Fruit fly (Drosophila melanogaster) whole organism, embryonic: Measurements from ENCODE around the gene scramb2.

Experiments
- Bdp1 ChIP-seq: fragments of 200-800 bp; sonication (Bioruptor generic); optimal IDR thresholded peaks from 3 replicates; lab custom pipeline; 2016; ENCODE audit warnings: missing biosample characterization, missing genetic modification characterization
- CG10274 ChIP-seq: fragments of 200-800 bp; sonication (Bioruptor generic); optimal IDR thresholded peaks from 3 replicates; lab custom pipeline; 2017; ENCODE audit warnings: missing biosample characterization, mild to moderate bottlenecking, missing genetic modification characterization
- CG10543 ChIP-seq: fragments of 200-800 bp; sonication (Bioruptor generic); optimal IDR thresholded peaks from 3 replicates; lab custom pipeline; 2017; ENCODE audit warnings: missing biosample characterization, mild to moderate bottlenecking, missing genetic modification characterization, moderate library complexity
- CG12659 ChIP-seq: fragments of 200-800 bp; sonication (Bioruptor generic); optimal IDR thresholded peaks from 3 replicates; lab custom pipeline; 2017; ENCODE audit warnings: mild to moderate bottlenecking, missing biosample characterization, missing genetic modification reagents, missing genetic modification characterization
- CG13123 ChIP-seq: fragments of 200-800 bp; sonication (Bioruptor generic); optimal IDR thresholded peaks from 2 replicates; lab custom pipeline; 2016; ENCODE audit warnings: missing biosample characterization, missing genetic modification characterization
- CG14050 ChIP-seq: fragments of 200-800 bp; sonication (Bioruptor generic); IDR thresholded peaks from 3 replicates; pipeline ENCODE4 v1.3.6; 2022; ENCODE audit warnings: missing biosample characterization, missing genetic modification characterization
- CG15011 ChIP-seq: fragments of 200-800 bp; sonication (Bioruptor generic); optimal IDR thresholded peaks from 3 replicates; lab custom pipeline; 2018; ENCODE audit warnings: missing biosample characterization, mild to moderate bottlenecking, missing genetic modification characterization
- CG17359 ChIP-seq: fragments of 200-800 bp; sonication (Bioruptor generic); optimal IDR thresholded peaks from 3 replicates; lab custom pipeline; 2018; ENCODE audit warnings: missing biosample characterization, mild to moderate bottlenecking, missing genetic modification characterization, moderate library complexity
- CG17385 ChIP-seq: fragments of 200-800 bp; sonication (Bioruptor generic); optimal IDR thresholded peaks from 3 replicates; lab custom pipeline; 2018; ENCODE audit warnings: missing biosample characterization, mild to moderate bottlenecking, missing genetic modification characterization
- CG2129 ChIP-seq: fragments of 200-800 bp; sonication (Bioruptor generic); IDR thresholded peaks from 2 replicates; pipeline ENCODE4 v1.3.6; 2022; ENCODE audit warnings: missing biosample characterization, missing genetic modification characterization; ENCODE audit not compliant: partially characterized antibody
- CG2199 ChIP-seq: fragments of 200-800 bp; sonication (Bioruptor generic); IDR thresholded peaks from 3 replicates; pipeline ENCODE4 v1.3.6; 2022; ENCODE audit warnings: missing biosample characterization, missing genetic modification characterization
- CG31388 ChIP-seq: fragments of 200-800 bp; sonication (Bioruptor generic); optimal IDR thresholded peaks from 2 replicates; lab custom pipeline; 2016; ENCODE audit warnings: missing biosample characterization, missing genetic modification characterization
- CG4328 ChIP-seq: fragments of 200-800 bp; sonication (Bioruptor generic); optimal IDR thresholded peaks from 3 replicates; lab custom pipeline; 2017; ENCODE audit warnings: missing biosample characterization, missing genetic modification reagents, missing genetic modification characterization
- CG5180 ChIP-seq: fragments of 200-800 bp; sonication (Bioruptor generic); optimal IDR thresholded peaks from 3 replicates; lab custom pipeline; 2017; ENCODE audit warnings: missing biosample characterization, missing genetic modification characterization, mild to moderate bottlenecking, moderate library complexity, missing genetic modification reagents
- CG6791 ChIP-seq: fragments of 200-800 bp; sonication (Bioruptor generic); IDR thresholded peaks from 3 replicates; pipeline ENCODE4 v1.3.6; 2022; ENCODE audit warnings: missing biosample characterization, missing genetic modification characterization; ENCODE audit not compliant: partially characterized antibody
- CG6813 ChIP-seq: fragments of 200-800 bp; sonication (Bioruptor generic); optimal IDR thresholded peaks from 2 replicates; lab custom pipeline; 2017; ENCODE audit warnings: missing biosample characterization, missing genetic modification characterization, mild to moderate bottlenecking, moderate library complexity, missing genetic modification reagents
- CG7556 ChIP-seq: fragments of 200-800 bp; sonication (Bioruptor generic); optimal IDR thresholded peaks from 2 replicates; lab custom pipeline; 2017; ENCODE audit warnings: missing biosample characterization, mild to moderate bottlenecking, missing genetic modification characterization
- CG8359 ChIP-seq: fragments of 200-800 bp; sonication (Bioruptor generic); optimal IDR thresholded peaks from 2 replicates; lab custom pipeline; 2017; ENCODE audit warnings: missing biosample characterization, mild to moderate bottlenecking, missing genetic modification characterization, borderline replicate concordance
- CG8388 ChIP-seq: fragments of 200-800 bp; sonication (Bioruptor generic); optimal IDR thresholded peaks from 2 replicates; lab custom pipeline; 2019; ENCODE audit warnings: missing biosample characterization, mild to moderate bottlenecking, missing genetic modification characterization, moderate library complexity
- CG9215 ChIP-seq: fragments of 200-800 bp; sonication (Bioruptor generic); IDR thresholded peaks from 2 replicates; pipeline ENCODE4 v1.3.6; 2022; ENCODE audit warnings: missing biosample characterization, missing genetic modification characterization
- CG9817 ChIP-seq: fragments of 200-800 bp; sonication (Bioruptor generic); optimal IDR thresholded peaks from 2 replicates; lab custom pipeline; 2018; ENCODE audit warnings: missing biosample characterization, mild to moderate bottlenecking, missing genetic modification characterization, moderate library complexity
- CG9876 ChIP-seq: fragments of 200-800 bp; sonication (Bioruptor generic); optimal IDR thresholded peaks from 2 replicates; lab custom pipeline; 2016; ENCODE audit warnings: missing biosample characterization, missing genetic modification characterization
- Drgx ChIP-seq: fragments of 200-800 bp; sonication (Bioruptor generic); IDR thresholded peaks from 2 replicates; pipeline ENCODE4 v1.3.6; 2022; ENCODE audit warnings: missing biosample characterization, missing genetic modification characterization
- Kr ChIP-seq: fragments of 200-800 bp; sonication (Bioruptor generic); optimal IDR thresholded peaks from 2 replicates; lab custom pipeline; 2017; ENCODE audit warnings: missing biosample characterization, mild to moderate bottlenecking, missing genetic modification characterization
- MESR4 ChIP-seq: fragments of 200-800 bp; sonication (Bioruptor generic); optimal IDR thresholded peaks from 2 replicates; lab custom pipeline; 2018; ENCODE audit warnings: missing biosample characterization, mild to moderate bottlenecking, missing genetic modification characterization, moderate library complexity
- NFAT ChIP-seq: fragments of 200-800 bp; sonication (Bioruptor generic); IDR thresholded peaks from 2 replicates; pipeline ENCODE4 v1.3.6; 2022; ENCODE audit warnings: missing biosample characterization, missing genetic modification characterization
- Neu2 ChIP-seq: fragments of 200-800 bp; sonication (Bioruptor generic); optimal IDR thresholded peaks from 3 replicates; lab custom pipeline; 2016; ENCODE audit warnings: missing biosample characterization, missing genetic modification characterization, borderline replicate concordance
- PHDP ChIP-seq: fragments of 200-800 bp; sonication (Bioruptor generic); optimal IDR thresholded peaks from 3 replicates; lab custom pipeline; 2018; ENCODE audit warnings: missing biosample characterization, mild to moderate bottlenecking, missing genetic modification characterization, moderate library complexity
- Side ChIP-seq: fragments of 200-800 bp; sonication (Bioruptor generic); optimal IDR thresholded peaks from 2 replicates; lab custom pipeline; 2016; ENCODE audit warnings: missing biosample characterization, missing genetic modification characterization
- Stat92E ChIP-seq, 3 experiments: fragments of >200 bp in 2 of 3; fragments of 200-800 bp in 1 of 3; sonication (Bioruptor generic) in 1 of 3; optimal IDR thresholded peaks; 2 replicates each; lab custom pipeline; 2017 to 2019; ENCODE audit warnings: missing biosample characterization in 3 of 3, missing genetic modification characterization in 3 of 3, mild to moderate bottlenecking in 1 of 3, moderate library complexity in 1 of 3
- Tbp ChIP-seq: fragments of >200 bp; optimal IDR thresholded peaks from 2 replicates; lab custom pipeline; 2018; ENCODE audit warnings: missing biosample characterization, missing genetic modification characterization
- ab ChIP-seq: fragments of 200-800 bp; sonication (Bioruptor generic); optimal IDR thresholded peaks from 2 replicates; lab custom pipeline; 2016; ENCODE audit warnings: missing biosample characterization, missing genetic modification characterization
- ara ChIP-seq: fragments of 200-800 bp; sonication (Bioruptor generic); IDR thresholded peaks from 2 replicates; pipeline ENCODE4 v1.3.6; 2022; ENCODE audit warnings: missing biosample characterization, missing genetic modification characterization
- bcd ChIP-seq: fragments of 200-800 bp; sonication (Bioruptor generic); optimal IDR thresholded peaks from 2 replicates; lab custom pipeline; 2017; ENCODE audit warnings: missing biosample characterization, mild to moderate bottlenecking, missing genetic modification characterization
- caup ChIP-seq: fragments of 200-800 bp; sonication (Bioruptor generic); optimal IDR thresholded peaks from 3 replicates; lab custom pipeline; 2017; ENCODE audit warnings: missing biosample characterization, mild to moderate bottlenecking, missing genetic modification characterization, moderate library complexity; ENCODE audit not compliant: severe bottlenecking
- dan ChIP-seq: fragments of 200-800 bp; sonication (Bioruptor generic); IDR thresholded peaks from 2 replicates; pipeline ENCODE4 v1.3.6; 2022; ENCODE audit warnings: missing biosample characterization, missing genetic modification characterization
- dm ChIP-seq: fragments of 200-800 bp; sonication (Bioruptor generic); optimal IDR thresholded peaks from 3 replicates; lab custom pipeline; 2016; ENCODE audit warnings: missing biosample characterization, missing genetic modification characterization
- dpn ChIP-seq, 2 experiments: fragments of 200-800 bp; sonication (Bioruptor generic); optimal IDR thresholded peaks; 3 replicates each; lab custom pipeline; 2016; ENCODE audit warnings: missing biosample characterization in 2 of 2, missing genetic modification characterization in 2 of 2
- dysf ChIP-seq: fragments of 200-800 bp; sonication (Bioruptor generic); IDR thresholded peaks from 3 replicates; pipeline ENCODE4 v1.3.6; 2022; ENCODE audit warnings: missing biosample characterization, missing genetic modification characterization
- ham ChIP-seq: fragments of 200-800 bp; sonication (Bioruptor generic); IDR thresholded peaks from 2 replicates; pipeline ENCODE4 v1.3.6; 2022; ENCODE audit warnings: missing biosample characterization, missing genetic modification characterization
- hb ChIP-seq: fragments of 200-800 bp; sonication (Bioruptor generic); IDR thresholded peaks from 3 replicates; pipeline ENCODE4 v1.3.6; 2022; ENCODE audit warnings: missing biosample characterization, missing genetic modification characterization; ENCODE audit not compliant: partially characterized antibody
- hth ChIP-seq: fragments of >200 bp; optimal IDR thresholded peaks from 2 replicates; lab custom pipeline; 2017; ENCODE audit warnings: inconsistent platforms
- lilli ChIP-seq: fragments of 200-800 bp; sonication (Bioruptor generic); optimal IDR thresholded peaks from 3 replicates; lab custom pipeline; 2016; ENCODE audit warnings: missing biosample characterization, missing genetic modification characterization
- pan ChIP-seq, 4 experiments: fragments of >200 bp in 3 of 4; fragments of 200-800 bp in 1 of 4; sonication (Bioruptor generic) in 1 of 4; optimal IDR thresholded peaks in 3 of 4; IDR thresholded peaks in 1 of 4; 2 replicates each; pipeline versions ENCODE4 v1.3.6 to Lab custom; 2017 to 2022; ENCODE audit warnings: missing biosample characterization in 2 of 4, missing genetic modification characterization in 2 of 4, mixed read lengths in 1 of 4
- stc ChIP-seq: fragments of 200-800 bp; sonication (Bioruptor generic); IDR thresholded peaks from 2 replicates; pipeline ENCODE4 v1.3.6; 2022; ENCODE audit warnings: missing biosample characterization, missing genetic modification characterization
- tna ChIP-seq: fragments of 200-800 bp; sonication (Bioruptor generic); IDR thresholded peaks from 2 replicates; pipeline ENCODE4 v1.3.6; 2022; ENCODE audit warnings: missing biosample characterization, missing genetic modification characterization; ENCODE audit not compliant: partially characterized antibody
- tx ChIP-seq: fragments of 200-800 bp; sonication (Bioruptor generic); optimal IDR thresholded peaks from 2 replicates; lab custom pipeline; 2016; ENCODE audit warnings: missing biosample characterization, missing genetic modification characterization
- vvl ChIP-seq: fragments of 200-800 bp; sonication (Bioruptor generic); IDR thresholded peaks from 2 replicates; pipeline ENCODE4 v1.3.6; 2022; ENCODE audit warnings: missing biosample characterization, missing genetic modification characterization

scramb2 gene

dm6 chr3L:3078398-3079155 is 32.0 kb upstream of the scramb2 start (continued):
- peak; percentile 59 for TF ChIP-seq caup (GFP tag; lab: Kevin White, UChicago)
- TF ChIP-seq dan (GFP tag; lab: Robert Waterston, UW): no peak
- no peak for TF ChIP-seq CG2199 (GFP tag; lab: Robert Waterston, UW)
- peak; percentile 26 for TF ChIP-seq lilli (GFP tag; lab: Kevin White, UChicago)
- TF ChIP-seq MESR4 (GFP tag; lab: Kevin White, UChicago): no peak
- no peak for TF ChIP-seq Stat92E (GFP tag; optimal IDR thresholded peaks at IDR 0.05; lab: Kevin White, UChicago)
- no peak for TF ChIP-seq CG6791 (GFP tag; lab: Robert Waterston, UW)
- TF ChIP-seq CG8388 (GFP tag; lab: Kevin White, UChicago): peak; percentile 3
- TF ChIP-seq bcd (GFP tag; lab: Kevin White, UChicago): peak; percentile 36
- no peak for TF ChIP-seq hth (lab: Kevin White, UChicago)
- TF ChIP-seq Tbp (GFP tag; lab: Kevin White, UChicago): no peak
- peak; percentile 27; the same call in 1 of the 2 replicates for TF ChIP-seq CG9215
- TF ChIP-seq CG5180 (GFP tag; lab: Kevin White, UChicago): no peak
- TF ChIP-seq dysf (GFP tag; lab: Robert Waterston, UW): peak; percentile 22; the same call in 1 of the 3 replicates
- TF ChIP-seq pan (optimal IDR thresholded peaks at IDR 0.05; lab: Kevin White, UChicago): no peak
- TF ChIP-seq pan (GFP tag; optimal IDR thresholded peaks at IDR 0.05 in 1 of 2, IDR thresholded peaks at IDR 0.05 in 1 of 2): no peak
- peak; percentile 21; the same call in 1 of the 3 replicates for TF ChIP-seq CG14050 (GFP tag; lab: Robert Waterston, UW)
- TF ChIP-seq CG13123 (GFP tag; lab: Kevin White, UChicago): no peak
- peak; percentile 50 for TF ChIP-seq CG10543 (GFP tag; lab: Kevin White, UChicago)
- peak; percentile 16 for TF ChIP-seq CG12659
- TF ChIP-seq CG2129 (GFP tag; lab: Robert Waterston, UW): no peak
- TF ChIP-seq NFAT (GFP tag; lab: Robert Waterston, UW): no peak
- TF ChIP-seq CG4328: peak; percentile 46
- no peak for TF ChIP-seq ham
- 0 out of 2 replicates have a peak, but pooled peaks have one; percentile 56 for TF ChIP-seq stc (GFP tag; lab: Robert Waterston, UW)
- TF ChIP-seq CG10274 (GFP tag; lab: Kevin White, UChicago): no peak
- no peak for TF ChIP-seq CG31388
- no peak for TF ChIP-seq tx (GFP tag; lab: Kevin White, UChicago)
- TF ChIP-seq Kr (GFP tag; lab: Kevin White, UChicago): no peak
- no peak for TF ChIP-seq ab (GFP tag; lab: Kevin White, UChicago)
- TF ChIP-seq tna (GFP tag; lab: Robert Waterston, UW): no peak
- no peak for TF ChIP-seq dm (GFP tag; lab: Kevin White, UChicago)
- TF ChIP-seq dpn (GFP tag; optimal IDR thresholded peaks at IDR 0.05; lab: Kevin White, UChicago): peak in 1 of 2 experiments; percentile 14
- peak; percentile 32 for TF ChIP-seq CG6813
- peak; percentile 48 for TF ChIP-seq CG7556 (GFP tag; lab: Kevin White, UChicago)
- TF ChIP-seq Neu2 (GFP tag; lab: Kevin White, UChicago): no peak
- TF ChIP-seq Drgx (GFP tag; lab: Robert Waterston, UW): no peak
- TF ChIP-seq CG15011 (GFP tag; lab: Kevin White, UChicago): peak; percentile 4
- TF ChIP-seq CG9817 (tag; lab: Kevin White, UChicago): peak; percentile 23
- no peak for TF ChIP-seq CG9876 (GFP tag; lab: Kevin White, UChicago)
- TF ChIP-seq PHDP (tag; lab: Kevin White, UChicago): peak; percentile 22
- no peak for TF ChIP-seq ara (GFP tag; lab: Robert Waterston, UW)
- no peak for TF ChIP-seq hb (GFP tag; lab: Robert Waterston, UW)
- peak; percentile 10 for TF ChIP-seq CG17385 (GFP tag; lab: Kevin White, UChicago)
- TF ChIP-seq vvl: peak; percentile 85
- peak; percentile 31 for TF ChIP-seq CG17359 (tag; lab: Kevin White, UChicago)
- no peak for TF ChIP-seq CG8359 (GFP tag; lab: Kevin White, UChicago)
- TF ChIP-seq Bdp1: no peak
- TF ChIP-seq Side (GFP tag; lab: Kevin White, UChicago): no peak
